Worm (Caenorhabditis elegans): ENCODE data around the gene mai-1.

- no peak for TF ChIP-seq hpl-2 (GFP tag; optimal IDR thresholded peaks at IDR 0.05)
- TF ChIP-seq ztf-11 (tag; optimal IDR thresholded peaks at IDR 0.05) = no peak
- TF ChIP-seq nhr-77 (tag; optimal IDR thresholded peaks at IDR 0.05) = no peak
- TF ChIP-seq pqm-1 (tag; optimal IDR thresholded peaks at IDR 0.05) = no peak
- no peak for TF ChIP-seq nhr-11 (tag; optimal IDR thresholded peaks at IDR 0.05)
- TF ChIP-seq sptf-1 (tag; optimal IDR thresholded peaks at IDR 0.05) = no peak
- no peak for TF ChIP-seq lin-14 (GFP tag; optimal IDR thresholded peaks at IDR 0.05)
- no peak for TF ChIP-seq hlh-17 (GFP tag; optimal IDR thresholded peaks at IDR 0.05; ENCODE audit: borderline replicate concordance)
- peak in 1 of 2 experiments; percentile 14 for TF ChIP-seq lin-35 (GFP tag; optimal IDR thresholded peaks at IDR 0.05)
- no peak for TF ChIP-seq tlp-1 (tag; optimal IDR thresholded peaks at IDR 0.05)
Observed at ce11 chrX:3112946-3113427, 3.4 kb downstream of the mai-1 start, which contains the start of gene gpd-3.
